Worm (Caenorhabditis elegans) whole organism, L4 larva: ENCODE data around the gene unc-51.

Source experiments
- F10B5.3 ChIP-seq: sonication (generic microtip); optimal IDR thresholded peaks from 2 replicates; lab custom pipeline; 2016; ENCODE audit warnings: mild to moderate bottlenecking, missing genetic modification characterization, missing compliant biosample characterization
- F26F4.8 ChIP-seq: fragments of 200-800 bp; sonication (Bioruptor generic); conservative IDR thresholded peaks from 2 replicates; pipeline ENCODE4 v1.3.6; 2022; ENCODE audit warnings: missing genetic modification characterization, missing compliant biosample characterization
- F37D6.2 ChIP-seq: sonication (generic microtip); optimal IDR thresholded peaks from 2 replicates; lab custom pipeline; 2016; ENCODE audit warnings: mild to moderate bottlenecking, missing genetic modification characterization, missing compliant biosample characterization
- F44E2.7 ChIP-seq: fragments of 200-800 bp; sonication (Bioruptor generic); IDR thresholded peaks from 2 replicates; pipeline ENCODE4 v2.1.2; 2022; ENCODE audit warnings: missing genetic modification characterization, missing compliant biosample characterization
- F49E8.2 ChIP-seq: sonication (generic microtip); optimal IDR thresholded peaks from 2 replicates; lab custom pipeline; 2016; ENCODE audit warnings: missing compliant biosample characterization, mild to moderate bottlenecking, missing genetic modification characterization, borderline replicate concordance
- R02D3.7 ChIP-seq: fragments of 150-350 bp; sonication (generic microtip); optimal IDR thresholded peaks from 3 replicates; lab custom pipeline; 2014; ENCODE audit warnings: missing biosample characterization, missing genetic modification characterization
- T20F7.1 ChIP-seq: fragments of 200-800 bp; sonication (Bioruptor generic); optimal IDR thresholded peaks from 2 replicates; lab custom pipeline; 2018; ENCODE audit warnings: mild to moderate bottlenecking, missing genetic modification characterization, missing compliant biosample characterization
- T26A8.4 ChIP-seq: fragments of 200-800 bp; sonication (Bioruptor generic); IDR thresholded peaks from 2 replicates; pipeline ENCODE4 v1.3.6; 2022; ENCODE audit warnings: missing genetic modification characterization, missing compliant biosample characterization
- Y5F2A.4 ChIP-seq: fragments of 200-800 bp; sonication (Bioruptor generic); optimal IDR thresholded peaks from 2 replicates; lab custom pipeline; 2018; ENCODE audit warnings: mild to moderate bottlenecking, missing genetic modification characterization, missing compliant biosample characterization
- Y75B8A.6 ChIP-seq: fragments of 200-800 bp; sonication (Bioruptor generic); IDR thresholded peaks from 2 replicates; pipeline ENCODE4 v1.3.6; 2022; ENCODE audit warnings: missing genetic modification reagents, missing genetic modification characterization, missing compliant biosample characterization
- ZK337.2 ChIP-seq: fragments of 200-800 bp; sonication (Bioruptor generic); IDR thresholded peaks from 2 replicates; pipeline ENCODE4 v1.3.6; 2022; ENCODE audit warnings: missing genetic modification reagents, missing genetic modification characterization, missing compliant biosample characterization
- aha-1 ChIP-seq: fragments of 150-350 bp; peaks from one replicate; lab custom pipeline; 2014; ENCODE audit warnings: missing biosample characterization, missing genetic modification characterization
- attf-4 ChIP-seq: sonication (generic microtip); optimal IDR thresholded peaks from 3 replicates; lab custom pipeline; 2017; ENCODE audit warnings: missing biosample characterization, missing genetic modification characterization
- ceh-82 ChIP-seq: sonication (generic microtip); optimal IDR thresholded peaks from 2 replicates; lab custom pipeline; 2017; ENCODE audit warnings: missing biosample characterization, missing genetic modification characterization
- ces-1 ChIP-seq: fragments of 150-350 bp; sonication (generic microtip); optimal IDR thresholded peaks from 4 replicates; lab custom pipeline; 2014; ENCODE audit warnings: missing biosample characterization, missing genetic modification reagents, missing genetic modification characterization
- cey-2 ChIP-seq: sonication (generic microtip); optimal IDR thresholded peaks from 3 replicates; lab custom pipeline; 2017; ENCODE audit warnings: missing genetic modification characterization, mild to moderate bottlenecking, missing compliant biosample characterization, antibody characterized with exemption, borderline replicate concordance; ENCODE audit not compliant: insufficient read depth
- ctbp-1 ChIP-seq: fragments of 200-800 bp; sonication (Bioruptor generic); IDR thresholded peaks from 2 replicates; pipeline ENCODE4 v1.3.6; 2022; ENCODE audit warnings: missing genetic modification reagents, missing genetic modification characterization, missing compliant biosample characterization
- daf-8 ChIP-seq: fragments of 200-800 bp; sonication (Bioruptor generic); IDR thresholded peaks from 2 replicates; pipeline ENCODE4 v1.3.6; 2022; ENCODE audit warnings: missing genetic modification characterization, missing compliant biosample characterization
- dmd-6 ChIP-seq: fragments of 200-800 bp; sonication (Bioruptor generic); IDR thresholded peaks from 2 replicates; pipeline ENCODE4 v1.3.6; 2022; ENCODE audit warnings: missing genetic modification reagents, missing genetic modification characterization, missing compliant biosample characterization
- dve-1 ChIP-seq: sonication (generic microtip); optimal IDR thresholded peaks from 2 replicates; lab custom pipeline; 2017; ENCODE audit warnings: antibody characterized with exemption, mild to moderate bottlenecking, missing genetic modification characterization, missing compliant biosample characterization; ENCODE audit not compliant: insufficient read depth
- fkh-10 ChIP-seq: fragments of 150-350 bp; optimal IDR thresholded peaks from 2 replicates; lab custom pipeline; 2014; ENCODE audit warnings: missing biosample characterization, missing genetic modification reagents, missing genetic modification characterization
- gei-8 ChIP-seq: fragments of 200-800 bp; sonication (Bioruptor generic); optimal IDR thresholded peaks from 2 replicates; lab custom pipeline; 2018; ENCODE audit warnings: mild to moderate bottlenecking, missing genetic modification characterization, missing compliant biosample characterization
- hlh-30 ChIP-seq: sonication (generic microtip); optimal IDR thresholded peaks from 2 replicates; lab custom pipeline; 2017; ENCODE audit warnings: antibody characterized with exemption, mild to moderate bottlenecking, missing genetic modification characterization, missing compliant biosample characterization; ENCODE audit not compliant: insufficient read depth
- hmg-1.1 ChIP-seq: fragments of 200-800 bp; sonication (Bioruptor generic); IDR thresholded peaks from 2 replicates; pipeline ENCODE4 v1.3.6; 2022; ENCODE audit warnings: missing genetic modification reagents, missing genetic modification characterization, missing compliant biosample characterization
- lin-13 ChIP-seq: fragments of 150-350 bp; optimal IDR thresholded peaks from 2 replicates; lab custom pipeline; 2014; ENCODE audit warnings: missing biosample characterization, missing genetic modification reagents, missing genetic modification characterization
- lin-15B ChIP-seq: fragments of 150-350 bp; sonication (generic microtip); optimal IDR thresholded peaks from 3 replicates; lab custom pipeline; 2014; ENCODE audit warnings: missing biosample characterization, missing genetic modification characterization
- lin-38 ChIP-seq: fragments of 200-800 bp; sonication (Bioruptor generic); IDR thresholded peaks from 2 replicates; pipeline ENCODE4 v1.3.6; 2022; ENCODE audit warnings: missing genetic modification reagents, missing genetic modification characterization, missing compliant biosample characterization
- madf-9 ChIP-seq: fragments of 200-800 bp; sonication (Bioruptor generic); conservative IDR thresholded peaks from 2 replicates; pipeline ENCODE4 v1.3.6; 2022; ENCODE audit warnings: missing genetic modification reagents, missing genetic modification characterization, missing compliant biosample characterization
- mdl-1 ChIP-seq, 2 experiments: fragments of 150-350 bp in 1 of 2; sonication (generic microtip) in 1 of 2; optimal IDR thresholded peaks; 2 replicates each; lab custom pipeline; 2014 to 2017; ENCODE audit warnings: missing biosample characterization in 2 of 2, missing genetic modification characterization in 2 of 2
- mxl-3 ChIP-seq: fragments of 200-800 bp; sonication (Bioruptor generic); optimal IDR thresholded peaks from 2 replicates; lab custom pipeline; 2018; ENCODE audit warnings: mild to moderate bottlenecking, missing genetic modification characterization, missing compliant biosample characterization
- nhr-111 ChIP-seq: fragments of 200-800 bp; sonication (Bioruptor generic); optimal IDR thresholded peaks from 2 replicates; lab custom pipeline; 2018; ENCODE audit warnings: mild to moderate bottlenecking, missing genetic modification characterization, missing compliant biosample characterization
- nhr-237 ChIP-seq: sonication (generic microtip); optimal IDR thresholded peaks from 2 replicates; lab custom pipeline; 2017; ENCODE audit warnings: missing biosample characterization, missing genetic modification characterization
- nhr-41 ChIP-seq: fragments of 200-800 bp; sonication (Bioruptor generic); IDR thresholded peaks from 2 replicates; pipeline ENCODE4 v1.3.6; 2022; ENCODE audit warnings: missing genetic modification reagents, missing genetic modification characterization, missing compliant biosample characterization
- nhr-48 ChIP-seq: sonication (generic microtip); optimal IDR thresholded peaks from 2 replicates; lab custom pipeline; 2016; ENCODE audit warnings: mild to moderate bottlenecking, missing genetic modification characterization, missing compliant biosample characterization
- nhr-6 ChIP-seq: fragments of 150-350 bp; optimal IDR thresholded peaks from 2 replicates; lab custom pipeline; 2014; ENCODE audit warnings: missing biosample characterization, missing genetic modification characterization
- nhr-77 ChIP-seq: fragments of 150-350 bp; optimal IDR thresholded peaks from 2 replicates; lab custom pipeline; 2014; ENCODE audit warnings: missing biosample characterization, missing genetic modification characterization
- pha-4 ChIP-seq, 2 experiments: fragments of 150-350 bp in 1 of 2; fragments of 200-800 bp in 1 of 2; sonication (Bioruptor generic) in 1 of 2; IDR thresholded peaks in 1 of 2; optimal IDR thresholded peaks in 1 of 2; 2 replicates each; pipeline versions ENCODE4 v1.3.6 to Lab custom; 2014 to 2022; ENCODE audit warnings: missing genetic modification characterization in 2 of 2, missing genetic modification reagents in 2 of 2, missing biosample characterization in 1 of 2, missing compliant biosample characterization in 1 of 2
- saeg-2 ChIP-seq: fragments of 200-800 bp; sonication (Bioruptor generic); IDR thresholded peaks from 2 replicates; pipeline ENCODE4 v1.3.6; 2022; ENCODE audit warnings: missing genetic modification reagents, missing genetic modification characterization, missing compliant biosample characterization
- sdz-12 ChIP-seq: fragments of 200-800 bp; sonication (Bioruptor generic); optimal IDR thresholded peaks from 2 replicates; lab custom pipeline; 2018; ENCODE audit warnings: mild to moderate bottlenecking, missing genetic modification characterization, missing compliant biosample characterization
- snpc-1.2 ChIP-seq: fragments of 200-800 bp; sonication (Bioruptor generic); IDR thresholded peaks from 2 replicates; pipeline ENCODE4 v1.3.6; 2022; ENCODE audit warnings: missing genetic modification reagents, missing genetic modification characterization, missing compliant biosample characterization
- snpc-4 ChIP-seq: fragments of 150-350 bp; optimal IDR thresholded peaks from 2 replicates; lab custom pipeline; 2014; ENCODE audit warnings: missing biosample characterization, missing genetic modification characterization
- spr-3 ChIP-seq: fragments of 200-800 bp; sonication (Bioruptor generic); optimal IDR thresholded peaks from 2 replicates; lab custom pipeline; 2018; ENCODE audit warnings: mild to moderate bottlenecking, missing genetic modification characterization, missing compliant biosample characterization
- tra-1 ChIP-seq: fragments of 200-800 bp; sonication (Bioruptor generic); IDR thresholded peaks from 2 replicates; pipeline ENCODE4 v1.3.6; 2022; ENCODE audit warnings: missing genetic modification reagents, missing genetic modification characterization, missing compliant biosample characterization
- unc-39 ChIP-seq: sonication (generic microtip); optimal IDR thresholded peaks from 2 replicates; lab custom pipeline; 2017; ENCODE audit warnings: missing biosample characterization, missing genetic modification characterization
- unc-62 ChIP-seq, 3 experiments: fragments of 150-350 bp in 1 of 3; sonication (generic microtip); optimal IDR thresholded peaks in 2 of 3; peaks in 1 of 3; 1 replicate in 1 of 3; 2 replicates in 2 of 3; lab custom pipeline; 2014 to 2017; ENCODE audit warnings: missing biosample characterization in 3 of 3, missing genetic modification characterization in 3 of 3, missing genetic modification reagents in 3 of 3, missing genotype in 1 of 3
- zip-2 ChIP-seq: fragments of 150-350 bp; optimal IDR thresholded peaks from 2 replicates; lab custom pipeline; 2014; ENCODE audit warnings: missing biosample characterization, missing genetic modification characterization

Gene unc-51

ce11 chrV:20011199-20011598, 6.9 kb upstream of the unc-51 start (continued):
- TF ChIP-seq dmd-6 (GFP tag; lab: Robert Waterston, UW): peak; percentile 55
- TF ChIP-seq lin-15B: no peak
- TF ChIP-seq F49E8.2 (tag; lab: Kevin White, UChicago): no peak
- no peak for TF ChIP-seq F44E2.7 (GFP tag; lab: Robert Waterston, UW)
- TF ChIP-seq ctbp-1 (GFP tag; lab: Robert Waterston, UW): no peak
- TF ChIP-seq mxl-3 (GFP tag; lab: Kevin White, UChicago): no peak
- TF ChIP-seq F37D6.2: no peak
- peak; percentile 29 for TF ChIP-seq hlh-30 (tag; lab: Kevin White, UChicago)
- TF ChIP-seq attf-4 (tag; lab: Kevin White, UChicago): no peak
- TF ChIP-seq madf-9 (GFP tag; lab: Robert Waterston, UW): no peak
- TF ChIP-seq nhr-77: no peak
- no peak for TF ChIP-seq saeg-2
- TF ChIP-seq dve-1: peak; percentile 29
- no peak for TF ChIP-seq mdl-1 (tag; optimal IDR thresholded peaks at IDR 0.05; lab: Kevin White, UChicago)
- no peak for TF ChIP-seq nhr-6

- TF ChIP-seq nhr-41 (GFP tag; lab: Robert Waterston, UW) (no peak), nhr-111 (GFP tag; lab: Kevin White, UChicago) (no peak)
- TF ChIP-seq, all 104 proteins: peak for 0
These were observed 3.2 kb upstream of the unc-51 start, which contains the start of gene Y60A3A.23 for ce11 chrV:20007470-20007869. Y60A3A.23 (plus strand) TSS chrV:20007770.

ce11 chrV:20005724-20006132, 1.4 kb upstream of the unc-51 start:
- no peak for TF ChIP-seq ceh-82 (tag; lab: Kevin White, UChicago)
- no peak for TF ChIP-seq nhr-48 (tag; lab: Kevin White, UChicago)
- peak; percentile 68; the same call in 1 of the 2 replicates for TF ChIP-seq tra-1 (GFP tag; lab: Robert Waterston, UW)
- TF ChIP-seq dve-1: peak; percentile 87
- TF ChIP-seq snpc-4: no peak
- peak; percentile 70 for TF ChIP-seq F37D6.2
- no peak for TF ChIP-seq T20F7.1 (GFP tag; lab: Kevin White, UChicago)
- TF ChIP-seq fkh-10 (GFP tag; lab: Kevin White, UChicago): peak; percentile 91
- TF ChIP-seq hmg-1.1 (GFP tag; lab: Robert Waterston, UW): peak; percentile 91
- TF ChIP-seq Y5F2A.4 (GFP tag; lab: Kevin White, UChicago): no peak
- no peak for TF ChIP-seq Y75B8A.6 (GFP tag; lab: Robert Waterston, UW)
- TF ChIP-seq ces-1 (GFP tag; lab: Kevin White, UChicago): no peak
- 0 out of 2 replicates have a peak, but pooled peaks have one; percentile 22 for TF ChIP-seq lin-38 (GFP tag; lab: Robert Waterston, UW)
- TF ChIP-seq lin-13 (GFP tag; lab: Kevin White, UChicago): peak; percentile 17
- TF ChIP-seq spr-3 (GFP tag; lab: Kevin White, UChicago): no peak
- TF ChIP-seq R02D3.7: no peak
- no peak for TF ChIP-seq unc-39 (tag; lab: Kevin White, UChicago)
- TF ChIP-seq unc-62 (GFP tag; optimal IDR thresholded peaks at IDR 0.05 in 1 of 2; lab: Kevin White, UChicago): peak in 1 of 2 experiments; percentile 96
- TF ChIP-seq unc-62 (tag; optimal IDR thresholded peaks at IDR 0.05; lab: Kevin White, UChicago): no peak
- no peak for TF ChIP-seq lin-15B
- no peak for TF ChIP-seq ZK337.2 (GFP tag; lab: Robert Waterston, UW)
- TF ChIP-seq aha-1 (tag; lab: Kevin White, UChicago): peak; percentile 85
- no peak for TF ChIP-seq cey-2 (tag; lab: Kevin White, UChicago)
- no peak for TF ChIP-seq zip-2 (tag; lab: Kevin White, UChicago)
- no peak for TF ChIP-seq gei-8
- TF ChIP-seq nhr-237: no peak
- no peak for TF ChIP-seq nhr-111 (GFP tag; lab: Kevin White, UChicago)
- TF ChIP-seq F10B5.3 (tag; lab: Kevin White, UChicago): no peak
- TF ChIP-seq daf-8 (GFP tag; lab: Robert Waterston, UW): no peak
- TF ChIP-seq F26F4.8 (GFP tag; lab: Robert Waterston, UW): no peak
- TF ChIP-seq pha-4 (GFP tag; IDR thresholded peaks at IDR 0.05; lab: Robert Waterston, UW): no peak
- peak; percentile 29 for TF ChIP-seq pha-4 (tag; optimal IDR thresholded peaks at IDR 0.05; lab: Kevin White, UChicago)
- no peak for TF ChIP-seq snpc-1.2 (GFP tag; lab: Robert Waterston, UW)
- no peak for TF ChIP-seq sdz-12 (GFP tag; lab: Kevin White, UChicago)
- peak; percentile 56; the same call in 1 of the 2 replicates for TF ChIP-seq T26A8.4
